Fruit fly (Drosophila melanogaster) S2 (cell line): ENCODE measurements around the gene Ca-Ma2d.

Source experiments
- CG8478 ChIP-seq: fragments of >200 bp; optimal IDR thresholded peaks from 2 replicates; lab custom pipeline; 2018
- CTCF ChIP-seq, 2 experiments: fragments of >200 bp; optimal IDR thresholded peaks; 2 replicates each; lab custom pipeline; 2018

The Ca-Ma2d gene

DNA sequence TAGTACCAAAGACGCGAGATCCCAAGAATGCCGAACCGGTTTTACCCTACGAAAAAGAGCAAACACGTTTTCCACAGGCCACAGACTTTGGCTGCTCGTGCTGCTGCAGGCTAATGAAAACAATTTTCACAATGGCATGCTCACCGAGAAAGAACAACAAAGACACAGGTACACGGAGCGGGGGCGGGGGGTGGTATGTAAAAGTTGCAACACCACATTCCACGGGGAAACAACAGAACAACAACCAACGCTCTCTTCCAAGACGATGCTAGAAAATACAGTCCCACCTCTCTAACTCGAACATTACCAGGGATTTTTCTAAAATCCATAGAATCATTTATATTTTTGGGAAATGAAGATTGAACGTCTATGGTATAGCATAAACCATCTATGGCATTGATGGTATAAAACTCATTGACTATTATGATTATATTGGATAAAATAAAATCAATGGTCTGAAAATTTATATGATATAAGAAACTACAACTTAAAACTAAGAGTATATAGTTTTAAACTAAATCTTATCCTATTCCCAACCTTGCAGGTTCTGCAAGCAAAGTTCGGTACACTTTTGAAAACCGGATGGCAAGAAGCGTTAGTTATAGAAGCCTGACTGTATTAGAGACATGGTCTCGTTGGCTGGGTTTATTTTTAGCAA lies 50.3 kb downstream of the Ca-Ma2d start:
- TF ChIP-seq CG8478 (lab: Kevin White, UChicago), result no peak
- TF ChIP-seq CTCF (optimal IDR thresholded peaks at IDR 0.05; lab: Kevin White, UChicago), result no peak

- TF ChIP-seq CG8478 (lab: Kevin White, UChicago), result no peak
- TF ChIP-seq CTCF (optimal IDR thresholded peaks at IDR 0.05; lab: Kevin White, UChicago), result no peak
These were observed 50.8 kb downstream of the Ca-Ma2d start for dm6 chr2L:16282077-16282471.

DNA sequence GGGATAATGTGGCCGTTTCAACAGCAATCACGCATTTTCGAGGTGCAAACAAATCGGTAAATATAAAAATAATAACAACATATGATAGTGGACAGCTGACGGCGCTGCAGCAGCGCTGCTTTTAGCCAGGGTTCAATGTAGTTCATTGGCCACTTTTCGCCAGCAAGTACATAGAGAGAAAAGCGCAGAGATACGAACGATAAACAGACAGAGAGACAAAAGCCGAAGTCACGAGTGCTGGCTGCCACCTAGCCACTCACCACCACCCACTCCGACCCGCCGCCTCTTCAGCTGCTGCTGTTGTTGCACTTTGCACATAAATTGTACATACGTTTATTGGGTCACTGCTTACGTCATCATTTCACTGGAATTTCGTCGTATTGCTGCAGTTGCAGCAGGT lies 51.6 kb downstream of the Ca-Ma2d start:
- TF ChIP-seq CTCF (optimal IDR thresholded peaks at IDR 0.05; lab: Kevin White, UChicago), result no peak
- TF ChIP-seq CG8478 (lab: Kevin White, UChicago), result no peak

- no peak for TF ChIP-seq CG8478 (lab: Kevin White, UChicago)
- TF ChIP-seq CTCF (optimal IDR thresholded peaks at IDR 0.05; lab: Kevin White, UChicago), result peak in 1 of 2 experiments; percentile 6
These were observed 53.3 kb downstream of the Ca-Ma2d start for dm6 chr2L:16284306-16285299.

dm6 chr2L:16285692-16286359 lies 54.6 kb downstream of the Ca-Ma2d start:
- TF ChIP-seq CG8478 (lab: Kevin White, UChicago) (no peak), CTCF (optimal IDR thresholded peaks at IDR 0.05; lab: Kevin White, UChicago) (no peak)

DNA sequence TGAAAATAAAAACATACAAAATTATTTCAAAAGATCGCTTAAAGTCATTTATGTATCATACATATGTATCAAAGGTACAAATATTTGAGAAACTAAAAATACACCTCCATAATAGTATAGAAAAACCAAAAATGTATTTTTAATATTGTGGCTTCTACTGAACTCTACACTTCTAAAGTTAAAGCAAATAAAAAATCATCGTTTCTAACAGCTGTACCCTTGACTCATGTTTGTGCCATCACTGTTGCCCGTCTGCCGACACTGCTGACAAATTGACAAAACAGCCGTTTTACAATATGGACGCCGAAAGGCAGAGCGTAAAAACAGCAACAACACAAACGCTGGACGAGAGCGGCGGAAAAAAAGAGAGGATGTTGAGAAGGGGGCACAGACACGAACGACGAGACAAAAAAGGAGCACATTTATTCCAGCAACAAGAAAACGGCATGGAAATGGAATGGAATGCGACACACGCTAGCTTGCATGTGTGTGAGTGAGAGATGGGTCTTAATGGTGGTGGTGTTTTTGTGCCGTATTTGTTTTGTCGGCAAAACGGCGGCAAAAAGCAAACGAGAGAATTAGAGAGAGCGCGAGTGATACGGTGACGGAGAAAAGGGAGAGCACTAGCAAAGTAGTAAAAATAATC lies 55.2 kb downstream of the Ca-Ma2d start:
- TF ChIP-seq CG8478 (lab: Kevin White, UChicago) (no peak), CTCF (optimal IDR thresholded peaks at IDR 0.05; lab: Kevin White, UChicago) (peak in 1 of 2 experiments; percentile 3)

dm6 chr2L:16287006-16287601 lies 55.8 kb downstream of the Ca-Ma2d start:
- TF ChIP-seq CG8478 (lab: Kevin White, UChicago), result no peak
- no peak for TF ChIP-seq CTCF (optimal IDR thresholded peaks at IDR 0.05; lab: Kevin White, UChicago)

DNA sequence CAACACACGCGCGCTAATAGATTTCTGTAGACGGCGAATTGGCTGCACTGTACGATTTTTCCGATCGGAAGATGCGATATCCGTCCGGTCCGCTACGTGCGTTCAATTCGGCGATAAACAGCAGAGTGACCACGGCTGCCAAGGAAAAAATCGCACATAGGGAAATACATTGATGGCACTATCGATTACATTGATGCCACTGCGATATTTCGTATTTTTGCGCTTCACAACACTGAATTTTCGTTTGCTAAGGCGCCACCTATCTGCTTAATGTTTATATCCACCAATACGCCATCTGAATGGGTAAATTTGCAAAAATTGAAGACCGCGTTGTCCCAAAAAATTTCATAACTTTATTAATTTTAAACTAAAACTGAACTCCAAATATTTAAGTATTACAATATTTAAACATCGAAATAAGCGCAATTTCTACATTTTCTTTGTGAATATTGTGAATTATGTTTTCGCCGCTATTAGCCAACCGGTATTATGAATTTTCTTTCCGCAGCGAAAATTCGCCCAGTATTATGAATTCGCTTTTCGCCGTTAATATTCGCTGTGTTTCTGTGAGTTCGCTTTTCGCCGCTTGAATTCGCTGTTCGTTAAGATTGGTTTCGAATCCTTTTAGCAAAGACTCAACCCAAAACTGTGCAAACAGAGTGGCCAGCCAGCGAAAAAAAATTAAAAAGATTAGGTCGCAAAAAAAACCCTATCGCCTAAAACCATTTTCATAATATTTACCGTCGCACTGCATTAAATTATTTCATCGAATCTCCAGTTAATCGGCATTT lies 56.5 kb downstream of the Ca-Ma2d start, which contains the start of the genes crp and pkaap:
Gene crp, minus strand, starts transcription at position 129 of the 791 bp plus-strand sequence.
Gene pkaap, plus strand, starts transcription at position 689 of the 791 bp plus-strand sequence.
- TF ChIP-seq CTCF (optimal IDR thresholded peaks at IDR 0.05; lab: Kevin White, UChicago), result peak; percentile 98
- TF ChIP-seq CG8478 (lab: Kevin White, UChicago), result no peak

- TF ChIP-seq CTCF (optimal IDR thresholded peaks at IDR 0.05; lab: Kevin White, UChicago) (no peak), CG8478 (lab: Kevin White, UChicago) (no peak)
These were observed 57.1 kb downstream of the Ca-Ma2d start for dm6 chr2L:16288393-16288731.

- TF ChIP-seq CTCF (optimal IDR thresholded peaks at IDR 0.05; lab: Kevin White, UChicago), result no peak
- TF ChIP-seq CG8478 (lab: Kevin White, UChicago), result no peak
These were observed 59.7 kb downstream of the Ca-Ma2d start, which contains the start of gene CG17329 for dm6 chr2L:16290984-16291383. TSS of gene CG17329 (plus strand) at chr2L:16291284.
